Worm (Caenorhabditis elegans): ENCODE results near the gene F46C8.3.

ce11 chrX:7550452-7550851 lies 25.1 kb downstream of the F46C8.3 start:
- TF ChIP-seq fos-1 (tag; optimal IDR thresholded peaks at IDR 0.05) (no peak), elt-2 (tag; optimal IDR thresholded peaks at IDR 0.05) (no peak), egl-27 (tag; optimal IDR thresholded peaks at IDR 0.05) (no peak), snpc-4 (tag; optimal IDR thresholded peaks at IDR 0.05) (no peak), ceh-16 (tag; optimal IDR thresholded peaks at IDR 0.05) (no peak), nhr-11 (tag; optimal IDR thresholded peaks at IDR 0.05) (no peak), ama-1 (optimal IDR thresholded peaks at IDR 0.05) (no peak), ceh-82 (tag; optimal IDR thresholded peaks at IDR 0.05) (no peak), unc-62 (GFP tag; optimal IDR thresholded peaks at IDR 0.05) (no peak), ztf-11 (tag; optimal IDR thresholded peaks at IDR 0.05) (no peak), nhr-12 (tag; optimal IDR thresholded peaks at IDR 0.05) (no peak)

All from whole organism, L3 larva.